Fruit fly (Drosophila melanogaster) whole organism, prepupa: ENCODE data around the gene CG2604.
A peak's percentile ranks its signal among the peaks of the same experiment; 100 is the strongest.

Experiments used
- Blimp-1 ChIP-seq: fragments of 200-800 bp; sonication (Bioruptor generic); optimal IDR thresholded peaks from 3 replicates; lab custom pipeline; 2017; ENCODE audit warnings: missing biosample characterization, missing genetic modification characterization, mild to moderate bottlenecking, moderate library complexity, missing genetic modification reagents
- CG10631 ChIP-seq: fragments of 200-800 bp; sonication (Bioruptor generic); optimal IDR thresholded peaks from 2 replicates; lab custom pipeline; 2016; ENCODE audit warnings: missing biosample characterization, missing genetic modification characterization
- CG11294 ChIP-seq: fragments of 200-800 bp; sonication (Bioruptor generic); IDR thresholded peaks from 2 replicates; pipeline ENCODE4 v1.3.6; 2022; ENCODE audit warnings: missing biosample characterization, missing genetic modification characterization
- CG11762 ChIP-seq: fragments of 200-800 bp; sonication (Bioruptor generic); optimal IDR thresholded peaks from 3 replicates; lab custom pipeline; 2016; ENCODE audit warnings: missing biosample characterization, missing genetic modification characterization; ENCODE audit not compliant: insufficient read depth
- CG11902 ChIP-seq: fragments of 200-800 bp; sonication (Bioruptor generic); optimal IDR thresholded peaks from 3 replicates; lab custom pipeline; 2016; ENCODE audit warnings: missing biosample characterization, missing genetic modification characterization
- CG15336 ChIP-seq: fragments of 200-800 bp; sonication (Bioruptor generic); IDR thresholded peaks from 2 replicates; pipeline ENCODE4 v1.3.6; 2022; ENCODE audit warnings: missing biosample characterization, missing genetic modification characterization
- CG1621 ChIP-seq: fragments of 200-800 bp; sonication (Bioruptor generic); optimal IDR thresholded peaks from 3 replicates; lab custom pipeline; 2018; ENCODE audit warnings: missing biosample characterization, mild to moderate bottlenecking, missing genetic modification characterization
- CG16779 ChIP-seq: fragments of 200-800 bp; sonication (Bioruptor generic); optimal IDR thresholded peaks from 3 replicates; lab custom pipeline; 2017; ENCODE audit warnings: missing biosample characterization, mild to moderate bottlenecking, missing genetic modification characterization
- CG3032 ChIP-seq: fragments of 200-800 bp; optimal IDR thresholded peaks from 2 replicates; lab custom pipeline; 2019; ENCODE audit warnings: missing biosample characterization, mild to moderate bottlenecking, missing genetic modification characterization, moderate library complexity
- CG31627 ChIP-seq: fragments of 200-800 bp; sonication (Bioruptor generic); optimal IDR thresholded peaks from 3 replicates; lab custom pipeline; 2016; ENCODE audit warnings: missing biosample characterization, missing genetic modification characterization
- CG32006 ChIP-seq: fragments of 200-800 bp; sonication (Bioruptor generic); optimal IDR thresholded peaks from 3 replicates; lab custom pipeline; 2017; ENCODE audit warnings: missing biosample characterization, mild to moderate bottlenecking, missing genetic modification characterization
- CG4318 ChIP-seq: fragments of 200-800 bp; sonication (Bioruptor generic); optimal IDR thresholded peaks from 3 replicates; lab custom pipeline; 2017; ENCODE audit warnings: missing biosample characterization, mild to moderate bottlenecking, missing genetic modification characterization
- CG6276 ChIP-seq: fragments of 200-800 bp; sonication (Bioruptor generic); optimal IDR thresholded peaks from 2 replicates; lab custom pipeline; 2017; ENCODE audit warnings: missing biosample characterization, mild to moderate bottlenecking, missing genetic modification characterization
- CG6854 ChIP-seq: fragments of 200-800 bp; sonication (Bioruptor generic); optimal IDR thresholded peaks from 2 replicates; lab custom pipeline; 2017; ENCODE audit warnings: missing biosample characterization, mild to moderate bottlenecking, missing genetic modification characterization
- CG8119 ChIP-seq: fragments of 200-800 bp; sonication (Bioruptor generic); IDR thresholded peaks from 3 replicates; pipeline ENCODE4 v1.3.6; 2022; ENCODE audit warnings: missing biosample characterization, missing genetic modification characterization
- CG9139 ChIP-seq: fragments of 200-800 bp; sonication (Bioruptor generic); optimal IDR thresholded peaks from 3 replicates; lab custom pipeline; 2017; ENCODE audit warnings: missing biosample characterization, mild to moderate bottlenecking, missing genetic modification characterization
- Ets21C ChIP-seq: fragments of 200-800 bp; sonication (Bioruptor generic); optimal IDR thresholded peaks from 3 replicates; lab custom pipeline; 2016; ENCODE audit warnings: missing biosample characterization, missing genetic modification characterization
- Gug ChIP-seq: fragments of 200-800 bp; sonication (Bioruptor generic); IDR thresholded peaks from 2 replicates; pipeline ENCODE4 v1.3.6; 2022; ENCODE audit warnings: missing biosample characterization, missing genetic modification characterization
- Hr38 ChIP-seq: sonication (Bioruptor generic); optimal IDR thresholded peaks from 2 replicates; lab custom pipeline; 2016; ENCODE audit warnings: missing biosample characterization, missing genetic modification characterization
- Hr4 ChIP-seq: fragments of 200-800 bp; sonication (Bioruptor generic); optimal IDR thresholded peaks from 3 replicates; lab custom pipeline; 2016; ENCODE audit warnings: missing biosample characterization, missing genetic modification characterization
- Lpt ChIP-seq: fragments of 200-800 bp; sonication (Bioruptor generic); optimal IDR thresholded peaks from 3 replicates; lab custom pipeline; 2016; ENCODE audit warnings: missing biosample characterization, missing genetic modification characterization
- OdsH ChIP-seq: fragments of 200-800 bp; sonication (Bioruptor generic); optimal IDR thresholded peaks from 3 replicates; lab custom pipeline; 2016; ENCODE audit warnings: missing biosample characterization, missing genetic modification characterization
- Sox102F ChIP-seq: fragments of 200-800 bp; sonication (Bioruptor generic); optimal IDR thresholded peaks from 2 replicates; lab custom pipeline; 2016; ENCODE audit warnings: missing biosample characterization, mild to moderate bottlenecking, missing genetic modification characterization
- Sox15 ChIP-seq: fragments of 200-800 bp; sonication (Bioruptor generic); optimal IDR thresholded peaks from 3 replicates; lab custom pipeline; 2016; ENCODE audit warnings: missing biosample characterization, missing genetic modification characterization
- acj6 ChIP-seq: fragments of 200-800 bp; sonication (Bioruptor generic); optimal IDR thresholded peaks from 3 replicates; lab custom pipeline; 2016; ENCODE audit warnings: missing biosample characterization, missing genetic modification characterization
- cyc ChIP-seq: fragments of 200-800 bp; sonication (Bioruptor generic); optimal IDR thresholded peaks from 3 replicates; lab custom pipeline; 2016; ENCODE audit warnings: missing biosample characterization, missing genetic modification characterization
- dac ChIP-seq: fragments of 200-800 bp; sonication (Bioruptor generic); optimal IDR thresholded peaks from 2 replicates; lab custom pipeline; 2017; ENCODE audit warnings: missing biosample characterization, mild to moderate bottlenecking, missing genetic modification characterization
- dsx ChIP-seq: fragments of 200-800 bp; optimal IDR thresholded peaks from 3 replicates; lab custom pipeline; 2019; ENCODE audit warnings: missing biosample characterization, mild to moderate bottlenecking, missing genetic modification characterization, moderate library complexity; ENCODE audit not compliant: poor library complexity, severe bottlenecking
- eg ChIP-seq: fragments of 200-800 bp; sonication (Bioruptor generic); IDR thresholded peaks from 3 replicates; pipeline ENCODE4 v1.3.6; 2022; ENCODE audit warnings: missing biosample characterization, missing genetic modification characterization
- esn ChIP-seq: fragments of 200-800 bp; sonication (Bioruptor generic); optimal IDR thresholded peaks from 2 replicates; lab custom pipeline; 2016; ENCODE audit warnings: missing biosample characterization, mild to moderate bottlenecking, missing genetic modification characterization, moderate library complexity
- fd59A ChIP-seq: fragments of 200-800 bp; sonication (Bioruptor generic); optimal IDR thresholded peaks from 2 replicates; lab custom pipeline; 2017; ENCODE audit warnings: missing biosample characterization, mild to moderate bottlenecking, missing genetic modification characterization, missing genetic modification reagents
- fd85E ChIP-seq: fragments of 200-800 bp; sonication (Bioruptor generic); optimal IDR thresholded peaks from 3 replicates; lab custom pipeline; 2016; ENCODE audit warnings: missing biosample characterization, missing genetic modification characterization
- lz ChIP-seq: fragments of 200-800 bp; sonication (Bioruptor generic); optimal IDR thresholded peaks from 3 replicates; lab custom pipeline; 2016; ENCODE audit warnings: missing biosample characterization, missing genetic modification characterization
- pdm3 ChIP-seq: fragments of 200-800 bp; sonication (Bioruptor generic); optimal IDR thresholded peaks from 3 replicates; lab custom pipeline; 2016; ENCODE audit warnings: missing biosample characterization, missing genetic modification characterization
- salr ChIP-seq, 2 experiments: fragments of 200-800 bp; sonication (Bioruptor generic); optimal IDR thresholded peaks; 3 replicates each; lab custom pipeline; 2016 to 2018; ENCODE audit warnings: missing biosample characterization in 2 of 2, missing genetic modification characterization in 2 of 2, mild to moderate bottlenecking in 1 of 2
- ss ChIP-seq, 2 experiments: fragments of 200-800 bp; sonication (Bioruptor generic); optimal IDR thresholded peaks; 2 replicates in 1 of 2; 3 replicates in 1 of 2; lab custom pipeline; 2017 to 2018; ENCODE audit warnings: mild to moderate bottlenecking in 2 of 2, missing biosample characterization in 2 of 2, missing genetic modification characterization in 2 of 2, moderate library complexity in 1 of 2
- topi ChIP-seq: fragments of 200-800 bp; sonication (Bioruptor generic); optimal IDR thresholded peaks from 3 replicates; lab custom pipeline; 2016; ENCODE audit warnings: missing biosample characterization, missing genetic modification characterization
- vri ChIP-seq: fragments of 200-800 bp; sonication (Bioruptor generic); optimal IDR thresholded peaks from 3 replicates; lab custom pipeline; 2016; ENCODE audit warnings: missing biosample characterization, mild to moderate bottlenecking, missing genetic modification characterization

CG2604 gene

dm6 chr3R:5232197-5232607 lies 9.0 kb upstream of the CG2604 start, which contains the start of the genes Kat60 and Mms19 (continued):
- TF ChIP-seq dsx (no peak), OdsH (no peak), fd85E (no peak), eg (GFP tag; lab: Robert Waterston, UW) (peak; percentile 58; the same call in 1 of the 3 replicates), salr (GFP tag; optimal IDR thresholded peaks at IDR 0.05; lab: Kevin White, UChicago) (no peak), Sox102F (GFP tag; lab: Kevin White, UChicago) (no peak), Lpt (GFP tag; lab: Kevin White, UChicago) (no peak), dac (GFP tag; lab: Kevin White, UChicago) (no peak), fd59A (no peak), Gug (GFP tag; lab: Robert Waterston, UW) (0 out of 2 replicates have a peak, but pooled peaks have one; percentile 23), pdm3 (GFP tag; lab: Kevin White, UChicago) (peak; percentile 68), CG9139 (GFP tag; lab: Kevin White, UChicago) (no peak), CG3032 (peak; percentile 57), vri (GFP tag; lab: Kevin White, UChicago) (peak; percentile 62), CG6276 (GFP tag; lab: Kevin White, UChicago) (no peak)

- TF ChIP-seq CG3032 (no peak), OdsH (no peak), vri (GFP tag; lab: Kevin White, UChicago) (no peak), CG4318 (no peak), CG6276 (GFP tag; lab: Kevin White, UChicago) (no peak), ss (GFP tag; optimal IDR thresholded peaks at IDR 0.05; lab: Kevin White, UChicago) (peak in 1 of 2 experiments; percentile 44), CG11294 (no peak), Gug (GFP tag; lab: Robert Waterston, UW) (no peak), CG1621 (no peak), CG16779 (tag; lab: Kevin White, UChicago) (peak; percentile 53), cyc (GFP tag; lab: Kevin White, UChicago) (no peak), dac (GFP tag; lab: Kevin White, UChicago) (no peak), esn (no peak), CG32006 (no peak), salr (GFP tag; optimal IDR thresholded peaks at IDR 0.05; lab: Kevin White, UChicago) (no peak), CG15336 (peak; percentile 32; the same call in 1 of the 2 replicates), topi (GFP tag; lab: Kevin White, UChicago) (no peak), acj6 (GFP tag; lab: Kevin White, UChicago) (no peak), Hr4 (GFP tag; lab: Kevin White, UChicago) (no peak), Sox15 (no peak), CG11762 (no peak), Hr38 (no peak), eg (GFP tag; lab: Robert Waterston, UW) (no peak), CG8119 (GFP tag; lab: Robert Waterston, UW) (peak; percentile 52), lz (GFP tag; lab: Kevin White, UChicago) (no peak), CG6854 (GFP tag; lab: Kevin White, UChicago) (no peak), CG11902 (GFP tag; lab: Kevin White, UChicago) (no peak), Sox102F (GFP tag; lab: Kevin White, UChicago) (no peak), CG10631 (GFP tag; lab: Kevin White, UChicago) (no peak), CG31627 (GFP tag; lab: Kevin White, UChicago) (no peak), CG9139 (GFP tag; lab: Kevin White, UChicago) (no peak)
Observed at dm6 chr3R:5231383-5232196, 8.4 kb upstream of the CG2604 start.

- no peak for TF ChIP-seq Blimp-1 (GFP tag; lab: Kevin White, UChicago)
- no peak for TF ChIP-seq OdsH
- no peak for TF ChIP-seq Ets21C (GFP tag; lab: Kevin White, UChicago)
- no peak for TF ChIP-seq acj6 (GFP tag; lab: Kevin White, UChicago)
- TF ChIP-seq CG6854 (GFP tag; lab: Kevin White, UChicago): no peak
- 0 out of 3 replicates have a peak, but pooled peaks have one; percentile 31 for TF ChIP-seq eg (GFP tag; lab: Robert Waterston, UW)
Observed at dm6 chr3R:5229458-5229857, 6.3 kb upstream of the CG2604 start.
